Worm (Caenorhabditis elegans): Measurements from ENCODE around the gene nhr-39.

Gene nhr-39

DNA sequence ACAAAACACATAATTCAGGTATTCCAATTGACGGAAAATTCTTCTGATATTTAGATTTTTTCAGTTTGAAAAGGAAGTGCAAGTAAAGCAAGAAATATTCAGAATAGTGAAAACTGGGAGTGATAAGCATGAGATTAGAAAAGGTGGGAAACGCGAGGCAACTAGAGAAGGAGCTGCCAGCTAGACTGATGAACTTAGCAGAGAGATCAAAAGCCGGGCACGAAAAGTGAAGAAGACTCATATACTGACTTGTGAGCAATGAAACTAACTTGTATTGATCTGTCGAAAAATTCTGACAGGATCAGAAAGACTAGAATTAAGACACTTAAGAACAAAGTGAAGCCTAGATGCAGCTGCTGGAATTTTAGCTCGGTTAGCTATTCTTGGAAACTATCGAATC lies 41.6 kb upstream of the nhr-39 start, which contains the start of gene nhr-36:
nhr-36 (minus strand) TSS at position 101 of the 400 bp plus-strand sequence.
- TF ChIP-seq nhr-76 (tag; optimal IDR thresholded peaks at IDR 0.05) (no peak), mab-5 (tag; optimal IDR thresholded peaks at IDR 0.05) (no peak), unc-62 (GFP tag; optimal IDR thresholded peaks at IDR 0.05) (no peak), elt-3 (tag; optimal IDR thresholded peaks at IDR 0.05) (no peak), pha-4 (tag; optimal IDR thresholded peaks at IDR 0.05) (no peak), tbx-8 (GFP tag; optimal IDR thresholded peaks at IDR 0.05) (no peak), ceh-39 (tag; optimal IDR thresholded peaks at IDR 0.05) (no peak), zip-8 (tag; optimal IDR thresholded peaks at IDR 0.05) (no peak), sptf-1 (tag; optimal IDR thresholded peaks at IDR 0.05) (no peak), lin-32 (GFP tag; optimal IDR thresholded peaks at IDR 0.05) (no peak), bed-3 (GFP tag; optimal IDR thresholded peaks at IDR 0.05) (no peak), ham-2 (GFP tag; optimal IDR thresholded peaks at IDR 0.05) (no peak), ceh-43 (GFP tag; optimal IDR thresholded peaks at IDR 0.05) (no peak), mls-2 (tag; optimal IDR thresholded peaks at IDR 0.05) (no peak), nhr-12 (tag; optimal IDR thresholded peaks at IDR 0.05) (no peak), nhr-2 (tag; optimal IDR thresholded peaks at IDR 0.05) (no peak), drap-1 (GFP tag; optimal IDR thresholded peaks at IDR 0.05) (no peak)

- TF ChIP-seq nhr-28 (tag; optimal IDR thresholded peaks at IDR 0.05) = no peak
- no peak for TF ChIP-seq nhr-237 (tag; optimal IDR thresholded peaks at IDR 0.05)
- no peak for TF ChIP-seq ceh-39 (tag; optimal IDR thresholded peaks at IDR 0.05)
- TF ChIP-seq hlh-1 (tag; optimal IDR thresholded peaks at IDR 0.05) = no peak
- no peak for TF ChIP-seq sptf-1 (tag; optimal IDR thresholded peaks at IDR 0.05)
- no peak for TF ChIP-seq mab-5 (tag; optimal IDR thresholded peaks at IDR 0.05)
- TF ChIP-seq zip-8 (tag; optimal IDR thresholded peaks at IDR 0.05) = no peak
- no peak for TF ChIP-seq ces-1 (GFP tag; optimal IDR thresholded peaks at IDR 0.05)
- TF ChIP-seq cnd-1 (tag; optimal IDR thresholded peaks at IDR 0.05) = no peak
- no peak for TF ChIP-seq elt-3 (tag; optimal IDR thresholded peaks at IDR 0.05)
- no peak for TF ChIP-seq sem-2 (GFP tag; optimal IDR thresholded peaks at IDR 0.05)
- TF ChIP-seq ceh-83 (GFP tag; optimal IDR thresholded peaks at IDR 0.05) = no peak
- TF ChIP-seq lin-13 (tag; optimal IDR thresholded peaks at IDR 0.05) = no peak
- TF ChIP-seq nhr-76 (tag; optimal IDR thresholded peaks at IDR 0.05) = no peak
- no peak for TF ChIP-seq flh-1 (GFP tag; optimal IDR thresholded peaks at IDR 0.05)
- TF ChIP-seq elt-1 (tag; optimal IDR thresholded peaks at IDR 0.05; ENCODE audit: borderline replicate concordance, insufficient read depth) = no peak
- TF ChIP-seq nhr-12 (tag; optimal IDR thresholded peaks at IDR 0.05) = no peak
- no peak for TF ChIP-seq unc-39 (tag; optimal IDR thresholded peaks at IDR 0.05)
- no peak for TF ChIP-seq ham-2 (GFP tag; optimal IDR thresholded peaks at IDR 0.05)
- no peak for TF ChIP-seq tbx-8 (GFP tag; optimal IDR thresholded peaks at IDR 0.05)
Measured at ce11 chrV:9262708-9263107, 40.4 kb upstream of the nhr-39 start.

ce11 chrV:9266399-9266798 lies 36.7 kb upstream of the nhr-39 start, which contains the start of gene slc-17.7:
slc-17.7 (minus strand) TSS chrV:9266499.
- TF ChIP-seq mep-1 (tag; optimal IDR thresholded peaks at IDR 0.05) (no peak), ham-2 (GFP tag; optimal IDR thresholded peaks at IDR 0.05) (no peak), nhr-28 (tag; optimal IDR thresholded peaks at IDR 0.05) (no peak)

DNA sequence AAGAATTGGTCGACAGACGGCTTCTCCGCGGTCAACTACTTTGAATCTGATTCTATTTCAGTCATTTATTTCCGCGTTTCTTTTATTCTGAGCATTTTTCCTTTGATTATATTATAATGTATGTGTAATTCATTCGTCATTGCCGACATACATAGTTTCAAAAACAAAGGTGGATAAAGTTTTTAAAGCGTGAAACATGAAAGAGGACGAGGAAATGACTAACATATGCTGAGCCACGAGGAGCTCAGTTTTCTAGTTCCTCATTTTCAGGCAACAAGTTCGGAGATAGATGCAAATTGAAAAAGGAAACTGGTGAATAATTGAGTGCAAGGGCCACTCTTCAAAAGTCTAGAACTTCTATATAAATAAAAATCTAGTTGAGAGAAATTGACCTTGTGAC lies 34.9 kb upstream of the nhr-39 start:
- TF ChIP-seq unc-120 (tag; optimal IDR thresholded peaks at IDR 0.05; ENCODE audit: poor library complexity, severe bottlenecking) (no peak), lsy-2 (tag; optimal IDR thresholded peaks at IDR 0.05) (no peak), ceh-39 (tag; optimal IDR thresholded peaks at IDR 0.05) (no peak), lin-13 (tag; optimal IDR thresholded peaks at IDR 0.05) (no peak), nhr-28 (tag; optimal IDR thresholded peaks at IDR 0.05) (no peak), blmp-1 (tag; optimal IDR thresholded peaks at IDR 0.05) (no peak), pha-4 (tag; optimal IDR thresholded peaks at IDR 0.05) (no peak), ham-2 (GFP tag; optimal IDR thresholded peaks at IDR 0.05) (no peak), ztf-11 (tag; optimal IDR thresholded peaks at IDR 0.05) (no peak), nhr-2 (tag; optimal IDR thresholded peaks at IDR 0.05) (no peak), M03D4.4 (tag; optimal IDR thresholded peaks at IDR 0.05) (no peak), mls-2 (tag; optimal IDR thresholded peaks at IDR 0.05) (no peak), ceh-83 (GFP tag; optimal IDR thresholded peaks at IDR 0.05) (no peak), unc-62 (GFP tag; optimal IDR thresholded peaks at IDR 0.05) (no peak), mab-5 (tag; optimal IDR thresholded peaks at IDR 0.05) (no peak), nhr-76 (tag; optimal IDR thresholded peaks at IDR 0.05) (no peak), drap-1 (GFP tag; optimal IDR thresholded peaks at IDR 0.05) (no peak), snpc-4 (tag; optimal IDR thresholded peaks at IDR 0.05) (no peak)

Data from whole organism, mixed stage, embryonic.